Worm (Caenorhabditis elegans): ENCODE data around the gene acl-3.

The acl-3 gene

ce11 chrIV:11650344-11650743, 1.5 kb downstream of the acl-3 start:
- TF ChIP-seq nhr-11 (tag; optimal IDR thresholded peaks at IDR 0.05) (no peak), unc-62 (GFP tag; optimal IDR thresholded peaks at IDR 0.05 in 1 of 2) (peak in 1 of 2 experiments; percentile 93), unc-62 (tag; optimal IDR thresholded peaks at IDR 0.05) (no peak)

- TF ChIP-seq hlh-11 (tag; optimal IDR thresholded peaks at IDR 0.05) (peak; percentile 44), pha-4 (GFP tag; IDR thresholded peaks at IDR 0.05) (no peak), pha-4 (tag; optimal IDR thresholded peaks at IDR 0.05) (no peak), hlh-30 (tag; optimal IDR thresholded peaks at IDR 0.05; ENCODE audit: insufficient read depth) (peak; percentile 5), unc-62 (GFP tag; optimal IDR thresholded peaks at IDR 0.05 in 1 of 2) (peak in 1 of 2 experiments; percentile 87), unc-62 (tag; optimal IDR thresholded peaks at IDR 0.05) (no peak), daf-19 (GFP tag; conservative IDR thresholded peaks at IDR 0.05) (no peak), daf-16 (GFP tag; optimal IDR thresholded peaks at IDR 0.05) (peak in 1 of 2 experiments; percentile 77), daf-16 (tag; optimal IDR thresholded peaks at IDR 0.05) (no peak), zag-1 (tag; optimal IDR thresholded peaks at IDR 0.05) (no peak)
These were observed 2.8 kb downstream of the acl-3 start, which contains the start of gene ZK809.8 for ce11 chrIV:11649031-11649430. ZK809.8 (minus strand) TSS chrIV:11649064.

- peak in 1 of 2 experiments; percentile 77 for TF ChIP-seq daf-16 (GFP tag; optimal IDR thresholded peaks at IDR 0.05)
- peak; percentile 74 for TF ChIP-seq daf-16 (tag; optimal IDR thresholded peaks at IDR 0.05)
- peak; percentile 48 for TF ChIP-seq dve-1 (tag; optimal IDR thresholded peaks at IDR 0.05; ENCODE audit: insufficient read depth)
- no peak for TF ChIP-seq ZK546.5 (tag; optimal IDR thresholded peaks at IDR 0.05)
- TF ChIP-seq hlh-11 (tag; optimal IDR thresholded peaks at IDR 0.05), result peak; percentile 9
These were observed 4.9 kb downstream of the acl-3 start for ce11 chrIV:11646908-11647307.

- TF ChIP-seq daf-16 (GFP tag; optimal IDR thresholded peaks at IDR 0.05), result no peak
- TF ChIP-seq daf-16 (tag; optimal IDR thresholded peaks at IDR 0.05), result peak; percentile 86
- TF ChIP-seq nhr-28 (tag; optimal IDR thresholded peaks at IDR 0.05), result peak; percentile 2
- no peak for TF ChIP-seq zag-1 (tag; optimal IDR thresholded peaks at IDR 0.05)
- peak in 1 of 2 experiments; percentile 92 for TF ChIP-seq unc-62 (GFP tag; optimal IDR thresholded peaks at IDR 0.05 in 1 of 2)
- no peak for TF ChIP-seq unc-62 (tag; optimal IDR thresholded peaks at IDR 0.05)
- TF ChIP-seq madf-9 (GFP tag; conservative IDR thresholded peaks at IDR 0.05), result no peak
- TF ChIP-seq dve-1 (tag; optimal IDR thresholded peaks at IDR 0.05; ENCODE audit: insufficient read depth), result peak; percentile 39
These were observed 6.5 kb downstream of the acl-3 start for ce11 chrIV:11645354-11645753.

ce11 chrIV:11644705-11645104, 7.1 kb downstream of the acl-3 start:
- TF ChIP-seq spr-1 (tag; optimal IDR thresholded peaks at IDR 0.05) (no peak), zag-1 (tag; optimal IDR thresholded peaks at IDR 0.05) (no peak), ama-1 (optimal IDR thresholded peaks at IDR 0.05) (peak; percentile 0), unc-62 (GFP tag; optimal IDR thresholded peaks at IDR 0.05 in 1 of 2) (peak in 1 of 2 experiments; percentile 53), unc-62 (tag; optimal IDR thresholded peaks at IDR 0.05) (no peak), aly-2 (tag; optimal IDR thresholded peaks at IDR 0.05) (no peak), ceh-44 (GFP tag; IDR thresholded peaks at IDR 0.05) (no peak), daf-16 (GFP tag; optimal IDR thresholded peaks at IDR 0.05) (peak in 1 of 2 experiments; percentile 33), daf-16 (tag; optimal IDR thresholded peaks at IDR 0.05) (no peak), tra-1 (GFP tag; IDR thresholded peaks at IDR 0.05) (0 out of 2 replicates have a peak, but pooled peaks have one; percentile 37), lin-1 (GFP tag; IDR thresholded peaks at IDR 0.05) (no peak), lsy-2 (tag; optimal IDR thresholded peaks at IDR 0.05) (peak in 1 of 2 experiments; percentile 53), ctbp-1 (GFP tag; IDR thresholded peaks at IDR 0.05) (0 out of 2 replicates have a peak, but pooled peaks have one; percentile 24)

ce11 chrIV:11643829-11644228, 8.0 kb downstream of the acl-3 start, which contains the start of gene prx-2:
prx-2 (plus strand) TSS chrIV:11644129.
- TF ChIP-seq lin-1 (GFP tag; IDR thresholded peaks at IDR 0.05) (no peak), duxl-1 (tag; optimal IDR thresholded peaks at IDR 0.05; ENCODE audit: poor library complexity) (no peak), nhr-111 (GFP tag; optimal IDR thresholded peaks at IDR 0.05) (no peak), F26F4.8 (GFP tag; conservative IDR thresholded peaks at IDR 0.05) (no peak), tag-97 (GFP tag; IDR thresholded peaks at IDR 0.05) (no peak), rbr-2 (tag; optimal IDR thresholded peaks at IDR 0.05) (no peak), ceh-28 (tag; optimal IDR thresholded peaks at IDR 0.05) (no peak), sdz-12 (GFP tag; optimal IDR thresholded peaks at IDR 0.05) (no peak), dmd-9 (GFP tag; IDR thresholded peaks at IDR 0.05) (no peak), lin-29 (GFP tag; IDR thresholded peaks at IDR 0.05) (no peak), zag-1 (tag; optimal IDR thresholded peaks at IDR 0.05) (no peak), attf-4 (tag; optimal IDR thresholded peaks at IDR 0.05) (no peak)

Measured in whole organism, L4 larva.